Worm (Caenorhabditis elegans): ENCODE data around the gene plr-1.

The plr-1 gene

ce11 chrIII:11463726-11464125, 7.0 kb downstream of the plr-1 start (continued):
- peak; percentile 53 for TF ChIP-seq mes-2 (tag; optimal IDR thresholded peaks at IDR 0.05; ENCODE audit: poor library complexity, severe bottlenecking)
- no peak for TF ChIP-seq madf-9 (GFP tag; conservative IDR thresholded peaks at IDR 0.05)
- peak; percentile 75 for TF ChIP-seq hlh-30 (tag; optimal IDR thresholded peaks at IDR 0.05; ENCODE audit: insufficient read depth)
- TF ChIP-seq Y48G9A.11 (GFP tag; IDR thresholded peaks at IDR 0.05): no peak
- TF ChIP-seq hlh-11 (tag; optimal IDR thresholded peaks at IDR 0.05): peak; percentile 87
- TF ChIP-seq nhr-10 (tag; optimal IDR thresholded peaks at IDR 0.05): peak; percentile 8
- peak; percentile 66; the same call in 1 of the 2 replicates for TF ChIP-seq mdt-29 (GFP tag; IDR thresholded peaks at IDR 0.05)
- TF ChIP-seq nhr-48 (tag; optimal IDR thresholded peaks at IDR 0.05): peak; percentile 38
- 0 out of 2 replicates have a peak, but pooled peaks have one; percentile 17 for TF ChIP-seq ZK337.2 (GFP tag; IDR thresholded peaks at IDR 0.05)
- TF ChIP-seq set-16 (GFP tag; IDR thresholded peaks at IDR 0.05): peak; percentile 91
- TF ChIP-seq spr-3 (GFP tag; optimal IDR thresholded peaks at IDR 0.05): peak; percentile 31
- no peak for TF ChIP-seq R02D3.7 (tag; optimal IDR thresholded peaks at IDR 0.05)
- TF ChIP-seq lim-7 (GFP tag; IDR thresholded peaks at IDR 0.05): 0 out of 2 replicates have a peak, but pooled peaks have one; percentile 24
- peak; percentile 77 for TF ChIP-seq dmd-6 (GFP tag; IDR thresholded peaks at IDR 0.05)
- TF ChIP-seq lin-1 (GFP tag; IDR thresholded peaks at IDR 0.05): peak; percentile 83
- peak; percentile 21 for TF ChIP-seq dpl-1 (GFP tag; optimal IDR thresholded peaks at IDR 0.05)
- TF ChIP-seq zfp-3 (GFP tag; conservative IDR thresholded peaks at IDR 0.05): peak; percentile 78; the same call in 1 of the 2 replicates
- no peak for TF ChIP-seq lin-29 (GFP tag; IDR thresholded peaks at IDR 0.05)
- peak; percentile 50 for TF ChIP-seq nhr-6 (tag; optimal IDR thresholded peaks at IDR 0.05)
- peak; percentile 73 for TF ChIP-seq mxl-3 (GFP tag; optimal IDR thresholded peaks at IDR 0.05)

- no peak for TF ChIP-seq lin-39 (tag; optimal IDR thresholded peaks at IDR 0.05)
- no peak for TF ChIP-seq unc-39 (tag; optimal IDR thresholded peaks at IDR 0.05)
- TF ChIP-seq aly-2 (tag; optimal IDR thresholded peaks at IDR 0.05): no peak
- no peak for TF ChIP-seq vab-7 (GFP tag; IDR thresholded peaks at IDR 0.05)
- TF ChIP-seq F37D6.2 (tag; optimal IDR thresholded peaks at IDR 0.05): no peak
- no peak for TF ChIP-seq nhr-77 (tag; optimal IDR thresholded peaks at IDR 0.05)
- TF ChIP-seq php-3 (GFP tag; IDR thresholded peaks at IDR 0.05): 0 out of 2 replicates have a peak, but pooled peaks have one; percentile 29
- no peak for TF ChIP-seq ceh-82 (tag; optimal IDR thresholded peaks at IDR 0.05)
- peak; percentile 25 for TF ChIP-seq mes-2 (tag; optimal IDR thresholded peaks at IDR 0.05; ENCODE audit: poor library complexity, severe bottlenecking)
- TF ChIP-seq tra-1 (GFP tag; IDR thresholded peaks at IDR 0.05): 0 out of 2 replicates have a peak, but pooled peaks have one; percentile 10
- no peak for TF ChIP-seq madf-9 (GFP tag; conservative IDR thresholded peaks at IDR 0.05)
- no peak for TF ChIP-seq nhr-237 (tag; optimal IDR thresholded peaks at IDR 0.05)
- TF ChIP-seq lin-38 (GFP tag; IDR thresholded peaks at IDR 0.05): 0 out of 2 replicates have a peak, but pooled peaks have one; percentile 9
- TF ChIP-seq pha-4 (GFP tag; IDR thresholded peaks at IDR 0.05): peak; percentile 32; the same call in 1 of the 2 replicates
- TF ChIP-seq pha-4 (tag; optimal IDR thresholded peaks at IDR 0.05): no peak
- no peak for TF ChIP-seq ztf-11 (tag; optimal IDR thresholded peaks at IDR 0.05)
- no peak for TF ChIP-seq unc-62 (GFP tag; optimal IDR thresholded peaks at IDR 0.05 in 1 of 2)
- no peak for TF ChIP-seq unc-62 (tag; optimal IDR thresholded peaks at IDR 0.05)
- TF ChIP-seq dmd-6 (GFP tag; IDR thresholded peaks at IDR 0.05): peak; percentile 57
- peak; percentile 53 for TF ChIP-seq pqm-1 (tag; optimal IDR thresholded peaks at IDR 0.05)
- TF ChIP-seq Y105C5A.15 (GFP tag; IDR thresholded peaks at IDR 0.05): no peak
- no peak for TF ChIP-seq cey-2 (tag; optimal IDR thresholded peaks at IDR 0.05; ENCODE audit: borderline replicate concordance, insufficient read depth)
- no peak for TF ChIP-seq mdl-1 (tag; optimal IDR thresholded peaks at IDR 0.05)
- TF ChIP-seq zip-11 (GFP tag; IDR thresholded peaks at IDR 0.05): no peak
- TF ChIP-seq daf-16 (GFP tag; optimal IDR thresholded peaks at IDR 0.05): no peak
- TF ChIP-seq daf-16 (tag; optimal IDR thresholded peaks at IDR 0.05): peak; percentile 44
- TF ChIP-seq snpc-4 (tag; optimal IDR thresholded peaks at IDR 0.05): peak; percentile 8
- no peak for TF ChIP-seq mxl-3 (GFP tag; optimal IDR thresholded peaks at IDR 0.05)
- TF ChIP-seq F49E8.2 (tag; optimal IDR thresholded peaks at IDR 0.05; ENCODE audit: borderline replicate concordance): no peak
- TF ChIP-seq spr-3 (GFP tag; optimal IDR thresholded peaks at IDR 0.05): no peak
- TF ChIP-seq dve-1 (tag; optimal IDR thresholded peaks at IDR 0.05; ENCODE audit: insufficient read depth): peak; percentile 51
- no peak for TF ChIP-seq rbr-2 (tag; optimal IDR thresholded peaks at IDR 0.05)
- no peak for TF ChIP-seq spr-1 (tag; optimal IDR thresholded peaks at IDR 0.05)
- no peak for TF ChIP-seq egl-43 (GFP tag; IDR thresholded peaks at IDR 0.05)
Observed at ce11 chrIII:11465394-11465948, 8.8 kb downstream of the plr-1 start.
